Worm (Caenorhabditis elegans) whole organism, late embryonic: Measurements from ENCODE around the gene snu-23.

Source experiments
- ahr-1 ChIP-seq: sonication (generic microtip); optimal IDR thresholded peaks from 2 replicates; lab custom pipeline; 2016; ENCODE audit warnings: missing genetic modification characterization, missing compliant biosample characterization
- ama-1 ChIP-seq: fragments of 150-350 bp; optimal IDR thresholded peaks from 2 replicates; lab custom pipeline; 2014
- ceh-30 ChIP-seq: fragments of 150-350 bp; optimal IDR thresholded peaks from 2 replicates; lab custom pipeline; 2014; ENCODE audit warnings: missing biosample characterization, missing genetic modification characterization
- ceh-9 ChIP-seq: sonication (generic microtip); optimal IDR thresholded peaks from 2 replicates; lab custom pipeline; 2016; ENCODE audit warnings: mild to moderate bottlenecking, missing genetic modification characterization, inconsistent platforms, missing compliant biosample characterization
- hlh-6 ChIP-seq: sonication (generic microtip); optimal IDR thresholded peaks from 2 replicates; lab custom pipeline; 2016; ENCODE audit warnings: missing genotype, missing genetic modification characterization, missing compliant biosample characterization
- pqm-1 ChIP-seq: sonication (generic microtip); optimal IDR thresholded peaks from 2 replicates; lab custom pipeline; 2016; ENCODE audit warnings: missing genetic modification characterization, missing compliant biosample characterization
- rnt-1 ChIP-seq: sonication (generic microtip); optimal IDR thresholded peaks from 2 replicates; lab custom pipeline; 2016; ENCODE audit warnings: missing genetic modification characterization, missing compliant biosample characterization

DNA sequence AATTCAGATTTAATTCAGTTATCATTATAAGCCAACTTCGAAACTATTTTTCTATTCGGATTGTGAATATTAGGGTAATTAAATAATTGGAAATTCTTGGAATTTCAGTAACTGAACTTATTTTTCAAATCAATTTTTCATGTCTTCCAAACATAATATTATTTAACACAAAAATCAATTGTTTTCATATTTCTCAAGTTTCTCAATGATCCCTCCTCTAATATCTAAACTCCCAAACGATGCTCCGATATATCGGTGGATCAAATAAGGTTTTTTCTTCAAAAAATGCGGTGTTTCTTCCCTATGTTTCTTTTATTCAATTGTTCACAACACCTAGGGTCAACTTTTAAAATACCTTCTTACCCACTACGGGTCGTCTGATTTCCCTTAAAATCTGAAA, 46.5 kb upstream of the snu-23 start:
- TF ChIP-seq ceh-9 (tag; lab: Kevin White, UChicago) (no peak), ama-1 (lab: Kevin White, UChicago) (no peak), rnt-1 (tag; lab: Kevin White, UChicago) (no peak), pqm-1 (tag; lab: Kevin White, UChicago) (no peak), ceh-30 (tag; lab: Kevin White, UChicago) (no peak), hlh-6 (no peak), ahr-1 (tag; lab: Kevin White, UChicago) (no peak)
